Worm (Caenorhabditis elegans) whole organism, mixed stage, embryonic: ENCODE data around the gene skr-20.

Source experiments
- M03D4.4 ChIP-seq: sonication (generic microtip); optimal IDR thresholded peaks from 2 replicates; lab custom pipeline; 2017; ENCODE audit warnings: mild to moderate bottlenecking, missing genetic modification characterization, missing compliant biosample characterization
- ces-1 ChIP-seq: fragments of 150-350 bp; optimal IDR thresholded peaks from 2 replicates; lab custom pipeline; 2014; ENCODE audit warnings: missing biosample characterization, missing genetic modification reagents, missing genetic modification characterization
- drap-1 ChIP-seq: fragments of 200-800 bp; sonication (Bioruptor generic); optimal IDR thresholded peaks from 3 replicates; lab custom pipeline; 2018; ENCODE audit warnings: mild to moderate bottlenecking, missing genetic modification characterization, missing compliant biosample characterization
- pha-4 ChIP-seq: fragments of 150-350 bp; optimal IDR thresholded peaks from 2 replicates; lab custom pipeline; 2018; ENCODE audit warnings: missing biosample characterization, missing genetic modification reagents, missing genetic modification characterization

- TF ChIP-seq pha-4 (tag; lab: Kevin White, UChicago) (no peak), drap-1 (GFP tag; lab: Kevin White, UChicago) (no peak), ces-1 (GFP tag; lab: Kevin White, UChicago) (no peak), M03D4.4 (tag; lab: Kevin White, UChicago) (no peak)
Observed at ce11 chrX:13221357-13221756, 2.0 kb downstream of the skr-20 start, which contains the start of gene asp-4.
